Fruit fly (Drosophila melanogaster) whole organism, embryonic: ENCODE measurements around the gene Vps52.
A peak's percentile ranks its signal among the peaks of the same experiment; 100 is the strongest.

Experiments
- Asciz ChIP-seq: fragments of 200-800 bp; sonication (Bioruptor generic); optimal IDR thresholded peaks from 2 replicates; lab custom pipeline; 2017; ENCODE audit warnings: missing biosample characterization, mild to moderate bottlenecking, missing genetic modification characterization, missing genetic modification reagents
- CG10147 ChIP-seq: fragments of 200-800 bp; sonication (Bioruptor generic); optimal IDR thresholded peaks from 2 replicates; lab custom pipeline; 2019; ENCODE audit warnings: missing biosample characterization, mild to moderate bottlenecking, missing genetic modification characterization, moderate library complexity
- CG10274 ChIP-seq: fragments of 200-800 bp; sonication (Bioruptor generic); optimal IDR thresholded peaks from 3 replicates; lab custom pipeline; 2017; ENCODE audit warnings: missing biosample characterization, mild to moderate bottlenecking, missing genetic modification characterization
- CG10321 ChIP-seq: fragments of 200-800 bp; sonication (Bioruptor generic); IDR thresholded peaks from 2 replicates; pipeline ENCODE4 v1.3.6; 2022; ENCODE audit warnings: missing biosample characterization, missing genetic modification characterization
- CG11085 ChIP-seq: fragments of 200-800 bp; sonication (Bioruptor generic); IDR thresholded peaks from 2 replicates; pipeline ENCODE4 v1.3.6; 2022; ENCODE audit warnings: missing biosample characterization, missing genetic modification characterization
- CG11456 ChIP-seq: fragments of 200-800 bp; sonication (Bioruptor generic); IDR thresholded peaks from 3 replicates; pipeline ENCODE4 v1.3.6; 2022; ENCODE audit warnings: missing biosample characterization, missing genetic modification characterization
- CG11560 ChIP-seq: fragments of 200-800 bp; sonication (Bioruptor generic); IDR thresholded peaks from 3 replicates; pipeline ENCODE4 v1.3.6; 2022; ENCODE audit warnings: missing biosample characterization, missing genetic modification characterization
- CG12155 ChIP-seq: fragments of 200-800 bp; sonication (Bioruptor generic); optimal IDR thresholded peaks from 3 replicates; lab custom pipeline; 2016; ENCODE audit warnings: missing biosample characterization, missing genetic modification characterization
- CG14965 ChIP-seq: fragments of 200-800 bp; sonication (Bioruptor generic); optimal IDR thresholded peaks from 2 replicates; lab custom pipeline; 2016; ENCODE audit warnings: missing biosample characterization, missing genetic modification characterization, borderline replicate concordance
- CG15514 ChIP-seq: fragments of 200-800 bp; sonication (Bioruptor generic); optimal IDR thresholded peaks from 3 replicates; lab custom pipeline; 2017; ENCODE audit warnings: missing biosample characterization, missing genetic modification characterization, mild to moderate bottlenecking, moderate library complexity, missing genetic modification reagents
- CG1602 ChIP-seq: fragments of 200-800 bp; sonication (Bioruptor generic); optimal IDR thresholded peaks from 3 replicates; lab custom pipeline; 2016; ENCODE audit warnings: missing biosample characterization, missing genetic modification characterization
- CG17568 ChIP-seq: fragments of 200-800 bp; sonication (Bioruptor generic); optimal IDR thresholded peaks from 2 replicates; lab custom pipeline; 2018; ENCODE audit warnings: missing biosample characterization, mild to moderate bottlenecking, missing genetic modification characterization, moderate library complexity
- CG18476 ChIP-seq: fragments of 200-800 bp; sonication (Bioruptor generic); optimal IDR thresholded peaks from 2 replicates; lab custom pipeline; 2016; ENCODE audit warnings: missing biosample characterization, mild to moderate bottlenecking, missing genetic modification characterization
- CG18764 ChIP-seq: fragments of 200-800 bp; sonication (Bioruptor generic); optimal IDR thresholded peaks from 3 replicates; lab custom pipeline; 2016; ENCODE audit warnings: missing biosample characterization, missing genetic modification characterization
- CG2116 ChIP-seq: fragments of 200-800 bp; sonication (Bioruptor generic); optimal IDR thresholded peaks from 3 replicates; lab custom pipeline; 2018; ENCODE audit warnings: missing biosample characterization, mild to moderate bottlenecking, missing genetic modification characterization
- CG31388 ChIP-seq: fragments of 200-800 bp; sonication (Bioruptor generic); optimal IDR thresholded peaks from 2 replicates; lab custom pipeline; 2016; ENCODE audit warnings: missing biosample characterization, missing genetic modification characterization
- CG9797 ChIP-seq: fragments of 200-800 bp; sonication (Bioruptor generic); optimal IDR thresholded peaks from 3 replicates; lab custom pipeline; 2018; ENCODE audit warnings: missing biosample characterization, mild to moderate bottlenecking, missing genetic modification characterization
- CG9932 ChIP-seq: fragments of 200-800 bp; sonication (Bioruptor generic); IDR thresholded peaks from 2 replicates; pipeline ENCODE4 v1.3.6; 2022; ENCODE audit warnings: missing biosample characterization, missing genetic modification characterization
- Dbx ChIP-seq: fragments of 200-800 bp; sonication (Bioruptor generic); IDR thresholded peaks from 3 replicates; pipeline ENCODE4 v1.3.6; 2022; ENCODE audit warnings: missing biosample characterization, missing genetic modification characterization
- E2f1 ChIP-seq: fragments of 200-800 bp; sonication (Bioruptor generic); IDR thresholded peaks from 2 replicates; pipeline ENCODE4 v1.3.6; 2022; ENCODE audit warnings: missing biosample characterization, missing genetic modification characterization
- HLH4C ChIP-seq: fragments of 200-800 bp; sonication (Bioruptor generic); IDR thresholded peaks from 3 replicates; pipeline ENCODE4 v1.3.6; 2022; ENCODE audit warnings: missing biosample characterization, missing genetic modification characterization; ENCODE audit not compliant: partially characterized antibody
- HmgD ChIP-seq: fragments of 200-800 bp; sonication (Bioruptor generic); optimal IDR thresholded peaks from 3 replicates; lab custom pipeline; 2016; ENCODE audit warnings: missing biosample characterization, missing genetic modification characterization
- Mrtf ChIP-seq: fragments of 200-800 bp; sonication (Bioruptor generic); IDR thresholded peaks from 3 replicates; pipeline ENCODE4 v1.3.6; 2022; ENCODE audit warnings: missing biosample characterization, missing genetic modification characterization
- Taf1 ChIP-seq: fragments of 200-800 bp; sonication (Bioruptor generic); IDR thresholded peaks from 2 replicates; pipeline ENCODE4 v1.3.6; 2022; ENCODE audit warnings: missing biosample characterization, missing genetic modification characterization
- Trl ChIP-seq, 3 experiments: fragments of >200 bp in 2 of 3; fragments of 200-800 bp in 1 of 3; sonication (Bioruptor generic) in 1 of 3; optimal IDR thresholded peaks; 2 replicates in 1 of 3; 3 replicates in 2 of 3; lab custom pipeline; 2016 to 2017; ENCODE audit warnings: missing biosample characterization in 1 of 3, missing genetic modification characterization in 1 of 3
- amos ChIP-seq: fragments of 200-800 bp; sonication (Bioruptor generic); IDR thresholded peaks from 2 replicates; pipeline ENCODE4 v1.3.6; 2022; ENCODE audit warnings: missing biosample characterization, missing genetic modification characterization; ENCODE audit not compliant: partially characterized antibody
- ara ChIP-seq: fragments of 200-800 bp; sonication (Bioruptor generic); IDR thresholded peaks from 2 replicates; pipeline ENCODE4 v1.3.6; 2022; ENCODE audit warnings: missing biosample characterization, missing genetic modification characterization
- bcd ChIP-seq: fragments of 200-800 bp; sonication (Bioruptor generic); optimal IDR thresholded peaks from 2 replicates; lab custom pipeline; 2017; ENCODE audit warnings: missing biosample characterization, mild to moderate bottlenecking, missing genetic modification characterization
- cas ChIP-seq: fragments of 200-800 bp; sonication (Bioruptor generic); IDR thresholded peaks from 2 replicates; pipeline ENCODE4 v1.3.6; 2022; ENCODE audit warnings: missing biosample characterization, missing genetic modification characterization
- dimm ChIP-seq: fragments of 200-800 bp; sonication (Bioruptor generic); IDR thresholded peaks from 2 replicates; pipeline ENCODE4 v1.3.6; 2022; ENCODE audit warnings: missing biosample characterization, missing genetic modification characterization
- ewg ChIP-seq: fragments of 200-800 bp; sonication (Bioruptor generic); optimal IDR thresholded peaks from 3 replicates; lab custom pipeline; 2017; ENCODE audit warnings: mild to moderate bottlenecking, missing biosample characterization, missing genetic modification reagents, missing genetic modification characterization
- exex ChIP-seq: fragments of 200-800 bp; sonication (Bioruptor generic); optimal IDR thresholded peaks from 4 replicates; lab custom pipeline; 2018; ENCODE audit warnings: missing biosample characterization, mild to moderate bottlenecking, missing genetic modification characterization, moderate library complexity
- fd102C ChIP-seq: fragments of 200-800 bp; sonication (Bioruptor generic); optimal IDR thresholded peaks from 2 replicates; lab custom pipeline; 2018; ENCODE audit warnings: missing biosample characterization, mild to moderate bottlenecking, missing genetic modification characterization, moderate library complexity
- gsb ChIP-seq: fragments of 200-800 bp; sonication (Bioruptor generic); IDR thresholded peaks from 2 replicates; pipeline ENCODE4 v1.3.6; 2022; ENCODE audit warnings: missing biosample characterization, missing genetic modification characterization
- klu ChIP-seq: fragments of 200-800 bp; sonication (Bioruptor generic); IDR thresholded peaks from 2 replicates; pipeline ENCODE4 v1.3.6; 2022; ENCODE audit warnings: missing biosample characterization, missing genetic modification characterization
- knrl ChIP-seq: fragments of 200-800 bp; sonication (Bioruptor generic); IDR thresholded peaks from 3 replicates; pipeline ENCODE4 v1.3.6; 2022; ENCODE audit warnings: missing biosample characterization, missing genetic modification characterization; ENCODE audit not compliant: partially characterized antibody
- mld ChIP-seq: fragments of 200-800 bp; sonication (Bioruptor generic); IDR thresholded peaks from 3 replicates; pipeline ENCODE4 v1.3.6; 2022; ENCODE audit warnings: missing biosample characterization, missing genetic modification characterization; ENCODE audit not compliant: partially characterized antibody
- nerfin-1 ChIP-seq: fragments of 200-800 bp; sonication (Bioruptor generic); optimal IDR thresholded peaks from 3 replicates; lab custom pipeline; 2019; ENCODE audit warnings: missing biosample characterization, mild to moderate bottlenecking, missing genetic modification characterization, moderate library complexity
- odd ChIP-seq: fragments of 200-800 bp; sonication (Bioruptor generic); optimal IDR thresholded peaks from 2 replicates; lab custom pipeline; 2017; ENCODE audit warnings: missing biosample characterization, mild to moderate bottlenecking, missing genetic modification characterization
- org-1 ChIP-seq: fragments of 200-800 bp; sonication (Bioruptor generic); optimal IDR thresholded peaks from 2 replicates; lab custom pipeline; 2017; ENCODE audit warnings: missing biosample characterization, missing genetic modification characterization
- pb ChIP-seq: fragments of 200-800 bp; sonication (Bioruptor generic); optimal IDR thresholded peaks from 3 replicates; lab custom pipeline; 2016; ENCODE audit warnings: missing biosample characterization, missing genetic modification characterization
- ro ChIP-seq: fragments of 200-800 bp; sonication (Bioruptor generic); IDR thresholded peaks from 2 replicates; pipeline ENCODE4 v1.3.6; 2022; ENCODE audit warnings: missing biosample characterization, missing genetic modification characterization
- so ChIP-seq: fragments of 200-800 bp; sonication (Bioruptor generic); IDR thresholded peaks from 3 replicates; pipeline ENCODE4 v1.3.6; 2022; ENCODE audit warnings: missing biosample characterization, missing genetic modification characterization
- sqz ChIP-seq: fragments of 200-800 bp; sonication (Bioruptor generic); optimal IDR thresholded peaks from 3 replicates; lab custom pipeline; 2018; ENCODE audit warnings: missing biosample characterization, mild to moderate bottlenecking, missing genetic modification characterization
- toy ChIP-seq: fragments of 200-800 bp; sonication (Bioruptor generic); IDR thresholded peaks from 2 replicates; pipeline ENCODE4 v1.3.6; 2022; ENCODE audit warnings: missing biosample characterization, missing genetic modification characterization
- ttk ChIP-seq: fragments of 200-800 bp; sonication (Bioruptor generic); IDR thresholded peaks from 2 replicates; pipeline ENCODE4 v2.1.2; 2022; ENCODE audit warnings: missing biosample characterization, missing genetic modification characterization
- vnd ChIP-seq: fragments of 200-800 bp; sonication (Bioruptor generic); IDR thresholded peaks from 3 replicates; pipeline ENCODE4 v1.3.6; 2022; ENCODE audit warnings: missing biosample characterization, missing genetic modification characterization; ENCODE audit not compliant: partially characterized antibody
- z ChIP-seq: fragments of 200-800 bp; sonication (Bioruptor generic); IDR thresholded peaks from 3 replicates; pipeline ENCODE4 v1.3.6; 2022; ENCODE audit warnings: missing biosample characterization, missing genetic modification characterization

Gene Vps52

dm6 chr2L:5546518-5547287 lies 23.0 kb upstream of the Vps52 start, which contains the start of gene Oscillin (continued):
- peak; percentile 81 for TF ChIP-seq ttk (GFP tag; lab: Robert Waterston, UW)
- TF ChIP-seq CG10274 (GFP tag; lab: Kevin White, UChicago), result peak; percentile 94
- TF ChIP-seq mld (GFP tag; lab: Robert Waterston, UW), result peak; percentile 88
- peak; percentile 80 for TF ChIP-seq bcd (GFP tag; lab: Kevin White, UChicago)
- peak; percentile 86 for TF ChIP-seq sqz (GFP tag; lab: Kevin White, UChicago)
- TF ChIP-seq so (GFP tag; lab: Robert Waterston, UW), result peak; percentile 63; the same call in 1 of the 3 replicates
- TF ChIP-seq Asciz, result peak; percentile 86
- TF ChIP-seq ara (GFP tag; lab: Robert Waterston, UW), result peak; percentile 87
- TF ChIP-seq CG9797, result no peak
- TF ChIP-seq CG14965 (GFP tag; lab: Kevin White, UChicago), result no peak
- TF ChIP-seq HLH4C (GFP tag; lab: Robert Waterston, UW), result peak; percentile 84
- TF ChIP-seq CG18476 (GFP tag; lab: Kevin White, UChicago), result peak; percentile 70
- no peak for TF ChIP-seq CG17568 (GFP tag; lab: Kevin White, UChicago)
- peak; percentile 71 for TF ChIP-seq CG11085 (GFP tag; lab: Robert Waterston, UW)
- TF ChIP-seq CG1602 (GFP tag; lab: Kevin White, UChicago), result peak; percentile 18
- no peak for TF ChIP-seq knrl (GFP tag; lab: Robert Waterston, UW)
- peak; percentile 98 for TF ChIP-seq z (GFP tag; lab: Robert Waterston, UW)
- peak; percentile 61 for TF ChIP-seq CG15514
- peak; percentile 48 for TF ChIP-seq ewg (GFP tag; lab: Kevin White, UChicago)
- TF ChIP-seq cas (GFP tag; lab: Robert Waterston, UW), result peak; percentile 36; the same call in 1 of the 2 replicates
- peak; percentile 53 for TF ChIP-seq CG12155
- peak; percentile 51; the same call in 2 of the 3 replicates for TF ChIP-seq vnd
- TF ChIP-seq exex (tag; lab: Kevin White, UChicago), result peak; percentile 51
- no peak for TF ChIP-seq fd102C (GFP tag; lab: Kevin White, UChicago)
- TF ChIP-seq dimm, result no peak
- TF ChIP-seq E2f1, result peak; percentile 79
- TF ChIP-seq ro (GFP tag; lab: Robert Waterston, UW), result peak; percentile 51; the same call in 1 of the 2 replicates
- no peak for TF ChIP-seq pb
- peak; percentile 72 for TF ChIP-seq klu (GFP tag; lab: Robert Waterston, UW)
- peak; percentile 73 for TF ChIP-seq CG10147 (GFP tag; lab: Kevin White, UChicago)
- TF ChIP-seq Taf1 (GFP tag; lab: Robert Waterston, UW), result peak; percentile 70
- peak; percentile 31 for TF ChIP-seq CG31388 (GFP tag; lab: Kevin White, UChicago)
- peak; percentile 67 for TF ChIP-seq CG18764 (GFP tag; lab: Kevin White, UChicago)
- TF ChIP-seq nerfin-1 (tag; lab: Kevin White, UChicago), result peak; percentile 85
- TF ChIP-seq CG2116 (GFP tag; lab: Kevin White, UChicago), result peak; percentile 77
- peak; percentile 79 for TF ChIP-seq Dbx (GFP tag; lab: Robert Waterston, UW)
- TF ChIP-seq odd (GFP tag; lab: Kevin White, UChicago), result peak; percentile 76
- TF ChIP-seq Mrtf (GFP tag; lab: Robert Waterston, UW), result peak; percentile 75; the same call in 1 of the 3 replicates
- 0 out of 2 replicates have a peak, but pooled peaks have one; percentile 38 for TF ChIP-seq toy (GFP tag; lab: Robert Waterston, UW)
- peak; percentile 54 to 55 for TF ChIP-seq Trl (optimal IDR thresholded peaks at IDR 0.05; lab: Kevin White, UChicago)
- TF ChIP-seq Trl (GFP tag; optimal IDR thresholded peaks at IDR 0.05; lab: Kevin White, UChicago), result peak; percentile 36
- TF ChIP-seq org-1 (GFP tag; lab: Kevin White, UChicago), result peak; percentile 52
- peak; percentile 72 for TF ChIP-seq CG9932 (GFP tag; lab: Robert Waterston, UW)
- TF ChIP-seq CG10321 (GFP tag; lab: Robert Waterston, UW), result no peak
- TF ChIP-seq CG11560 (tag; lab: Robert Waterston, UW), result no peak
- TF ChIP-seq HmgD (GFP tag; lab: Kevin White, UChicago), result no peak
- peak; percentile 22; the same call in 1 of the 2 replicates for TF ChIP-seq amos (GFP tag; lab: Robert Waterston, UW)
- TF ChIP-seq gsb, result peak; percentile 66
- TF ChIP-seq CG11456 (GFP tag; lab: Robert Waterston, UW), result peak; percentile 84
